Worm (Caenorhabditis elegans): ENCODE results near the gene T20D4.3.

The T20D4.3 gene

ce11 chrV:3470782-3471181 lies 52.8 kb downstream of the T20D4.3 start, which contains the start of gene srbc-29:
TSS of gene srbc-29 (minus strand) at chrV:3470882.
- no peak for TF ChIP-seq med-1 (GFP tag; optimal IDR thresholded peaks at IDR 0.05; ENCODE audit: insufficient read depth)
- TF ChIP-seq ztf-23 (GFP tag; IDR thresholded peaks at IDR 0.05), result no peak
- TF ChIP-seq ztf-29 (GFP tag; IDR thresholded peaks at IDR 0.05), result no peak
- TF ChIP-seq cog-1 (tag; optimal IDR thresholded peaks at IDR 0.05), result no peak
- TF ChIP-seq ref-1 (GFP tag; conservative IDR thresholded peaks at IDR 0.05), result no peak
- no peak for TF ChIP-seq flt-1 (GFP tag; IDR thresholded peaks at IDR 0.05)
- TF ChIP-seq klf-2 (GFP tag; conservative IDR thresholded peaks at IDR 0.05), result no peak
- no peak for TF ChIP-seq T22C8.4 (GFP tag; IDR thresholded peaks at IDR 0.05)
- no peak for TF ChIP-seq tab-1 (GFP tag; IDR thresholded peaks at IDR 0.05)
